Fruit fly (Drosophila melanogaster): Measurements from ENCODE around the gene tara.

tara gene

dm6 chr3R:16242461-16242934 lies 17.0 kb downstream of the tara start (continued):
- no peak for TF ChIP-seq CG18011 (GFP tag; optimal IDR thresholded peaks at IDR 0.05)
- TF ChIP-seq CG7786 (GFP tag; optimal IDR thresholded peaks at IDR 0.05), result no peak
- no peak for TF ChIP-seq dmrt11E (tag; optimal IDR thresholded peaks at IDR 0.05)
- peak; percentile 95 for TF ChIP-seq CG12769 (tag; optimal IDR thresholded peaks at IDR 0.05)
- TF ChIP-seq CG7839 (tag; optimal IDR thresholded peaks at IDR 0.05), result peak; percentile 44
- TF ChIP-seq CG10959 (GFP tag; IDR thresholded peaks at IDR 0.05), result no peak
- TF ChIP-seq kni (GFP tag; optimal IDR thresholded peaks at IDR 0.05), result peak; percentile 100
- TF ChIP-seq sc (optimal IDR thresholded peaks at IDR 0.05), result no peak
- TF ChIP-seq sc (GFP tag; optimal IDR thresholded peaks at IDR 0.05), result no peak
- TF ChIP-seq corto (GFP tag; optimal IDR thresholded peaks at IDR 0.05), result no peak
- peak; percentile 13 for TF ChIP-seq Side (GFP tag; optimal IDR thresholded peaks at IDR 0.05)
- peak; percentile 36 for TF ChIP-seq shn (GFP tag; optimal IDR thresholded peaks at IDR 0.05)
- no peak for TF ChIP-seq CG6689 (GFP tag; IDR thresholded peaks at IDR 0.05)
- peak; percentile 80 for TF ChIP-seq ERR (GFP tag; optimal IDR thresholded peaks at IDR 0.05)
- TF ChIP-seq Xrp1 (GFP tag; IDR thresholded peaks at IDR 0.05), result no peak
- TF ChIP-seq CG18262 (tag; optimal IDR thresholded peaks at IDR 0.05), result peak; percentile 40
- TF ChIP-seq CG8281 (tag; optimal IDR thresholded peaks at IDR 0.05), result peak; percentile 20
- peak; percentile 88 for TF ChIP-seq ash1 (GFP tag; optimal IDR thresholded peaks at IDR 0.05)
- no peak for TF ChIP-seq Oaz (GFP tag; IDR thresholded peaks at IDR 0.05)
- peak; percentile 71 for TF ChIP-seq CG17829 (tag; optimal IDR thresholded peaks at IDR 0.05)
- no peak for TF ChIP-seq zen2 (GFP tag; IDR thresholded peaks at IDR 0.05; ENCODE audit: partially characterized antibody)
- no peak for TF ChIP-seq CG15073 (GFP tag; optimal IDR thresholded peaks at IDR 0.05)
- TF ChIP-seq Jarid2 (GFP tag; optimal IDR thresholded peaks at IDR 0.05), result peak; percentile 92
- no peak for TF ChIP-seq so (GFP tag; IDR thresholded peaks at IDR 0.05)
- TF ChIP-seq CG2712 (tag; optimal IDR thresholded peaks at IDR 0.05), result peak; percentile 28
- peak; percentile 99 for TF ChIP-seq CG8478 (optimal IDR thresholded peaks at IDR 0.05)
- no peak for TF ChIP-seq dati (GFP tag; IDR thresholded peaks at IDR 0.05)
- TF ChIP-seq CG6683 (GFP tag; optimal IDR thresholded peaks at IDR 0.05), result peak; percentile 57
- TF ChIP-seq CG17359 (tag; optimal IDR thresholded peaks at IDR 0.05), result peak; percentile 32
- no peak for TF ChIP-seq CG12104 (GFP tag; optimal IDR thresholded peaks at IDR 0.05)
- no peak for TF ChIP-seq repo (GFP tag; optimal IDR thresholded peaks at IDR 0.05)
- TF ChIP-seq bbx (GFP tag; IDR thresholded peaks at IDR 0.05; ENCODE audit: partially characterized antibody), result no peak
- no peak for TF ChIP-seq E2f2 (GFP tag; IDR thresholded peaks at IDR 0.05)
- TF ChIP-seq MESR4 (GFP tag; optimal IDR thresholded peaks at IDR 0.05), result peak; percentile 36
- peak; percentile 97 for TF ChIP-seq Med (GFP tag)
- no peak for TF ChIP-seq dysf (GFP tag; IDR thresholded peaks at IDR 0.05)
- peak; percentile 49 for TF ChIP-seq odd (GFP tag; optimal IDR thresholded peaks at IDR 0.05)
- TF ChIP-seq CG7987 (GFP tag; optimal IDR thresholded peaks at IDR 0.05), result peak; percentile 84
- TF ChIP-seq salm (tag; optimal IDR thresholded peaks at IDR 0.05), result peak; percentile 5
- TF ChIP-seq da (GFP tag; optimal IDR thresholded peaks at IDR 0.05), result peak; percentile 47
- TF ChIP-seq Hey (tag; optimal IDR thresholded peaks at IDR 0.05), result peak; percentile 83
- no peak for TF ChIP-seq CG10147 (GFP tag; optimal IDR thresholded peaks at IDR 0.05)
- peak; percentile 1 for TF ChIP-seq unpg (GFP tag; optimal IDR thresholded peaks at IDR 0.05)
- TF ChIP-seq CG33557 (GFP tag; optimal IDR thresholded peaks at IDR 0.05), result peak; percentile 27
- no peak for TF ChIP-seq chinmo (GFP tag; IDR thresholded peaks at IDR 0.05; ENCODE audit: partially characterized antibody)
- no peak for TF ChIP-seq CG2202 (tag; optimal IDR thresholded peaks at IDR 0.05)
- peak; percentile 54 for TF ChIP-seq ac (GFP tag; optimal IDR thresholded peaks at IDR 0.05)
- no peak for TF ChIP-seq CG11696 (GFP tag; IDR thresholded peaks at IDR 0.05)
- TF ChIP-seq jumu (GFP tag; optimal IDR thresholded peaks at IDR 0.05), result peak; percentile 14
- TF ChIP-seq CG34376 (GFP tag; optimal IDR thresholded peaks at IDR 0.05), result peak; percentile 93
- peak; percentile 65 for TF ChIP-seq CG15514 (GFP tag; optimal IDR thresholded peaks at IDR 0.05)
